Worm (Caenorhabditis elegans) whole organism, L3 larva: ENCODE results near the gene msp-78.

Source experiments
- ama-1 ChIP-seq: fragments of 150-350 bp; optimal IDR thresholded peaks from 2 replicates; lab custom pipeline; 2018
- daf-12 ChIP-seq: fragments of 150-350 bp; optimal IDR thresholded peaks from 2 replicates; lab custom pipeline; 2014; ENCODE audit warnings: missing biosample characterization, missing genetic modification reagents, missing genetic modification characterization
- elt-3 ChIP-seq, 3 experiments: fragments of 150-350 bp in 1 of 3; sonication (generic microtip) in 2 of 3; optimal IDR thresholded peaks; 2 replicates in 2 of 3; 4 replicates in 1 of 3; lab custom pipeline; 2014 to 2017; ENCODE audit warnings: missing biosample characterization in 3 of 3, missing genetic modification characterization in 3 of 3
- hmg-11 ChIP-seq: sonication (generic microtip); optimal IDR thresholded peaks from 2 replicates; lab custom pipeline; 2016; ENCODE audit warnings: missing genetic modification characterization, missing compliant biosample characterization
- mdl-1 ChIP-seq: fragments of 150-350 bp; optimal IDR thresholded peaks from 2 replicates; lab custom pipeline; 2014; ENCODE audit warnings: missing biosample characterization, missing genetic modification characterization
- snpc-4 ChIP-seq: fragments of 150-350 bp; optimal IDR thresholded peaks from 2 replicates; lab custom pipeline; 2014; ENCODE audit warnings: missing biosample characterization, missing genetic modification characterization

ce11 chrIV:9778016-9778415 lies 8.2 kb downstream of the msp-78 start, which contains the start of gene T13F2.6:
- TF ChIP-seq mdl-1 (tag; lab: Kevin White, UChicago) = no peak
- TF ChIP-seq daf-12 = no peak
- no peak for TF ChIP-seq ama-1 (lab: Kevin White, UChicago)
- no peak for TF ChIP-seq hmg-11 (tag; lab: Kevin White, UChicago)
- TF ChIP-seq snpc-4 = no peak
- no peak for TF ChIP-seq elt-3 (tag; optimal IDR thresholded peaks at IDR 0.05; lab: Kevin White, UChicago)
